Worm (Caenorhabditis elegans) whole organism, L3 larva: ENCODE results near the gene fbxb-48.

Experiments used
- R02D3.7 ChIP-seq: fragments of 150-350 bp; optimal IDR thresholded peaks from 2 replicates; lab custom pipeline; 2014; ENCODE audit warnings: missing biosample characterization, missing genetic modification characterization
- ZK546.5 ChIP-seq: sonication (generic microtip); optimal IDR thresholded peaks from 2 replicates; lab custom pipeline; 2017; ENCODE audit warnings: missing biosample characterization, missing genetic modification characterization
- aly-2 ChIP-seq: fragments of 150-350 bp; optimal IDR thresholded peaks from 2 replicates; lab custom pipeline; 2014; ENCODE audit warnings: missing biosample characterization, missing genetic modification characterization
- ceh-16 ChIP-seq: sonication (generic microtip); optimal IDR thresholded peaks from 2 replicates; lab custom pipeline; 2017; ENCODE audit warnings: missing biosample characterization, missing genetic modification characterization
- ceh-82 ChIP-seq: fragments of 150-350 bp; optimal IDR thresholded peaks from 2 replicates; lab custom pipeline; 2014; ENCODE audit warnings: missing biosample characterization, missing genetic modification characterization
- daf-12 ChIP-seq: fragments of 150-350 bp; optimal IDR thresholded peaks from 2 replicates; lab custom pipeline; 2014; ENCODE audit warnings: missing biosample characterization, missing genetic modification reagents, missing genetic modification characterization
- egl-27 ChIP-seq: sonication (generic microtip); optimal IDR thresholded peaks from 4 replicates; lab custom pipeline; 2017; ENCODE audit warnings: missing biosample characterization, missing genetic modification reagents, missing genetic modification characterization
- elt-1 ChIP-seq: fragments of 150-350 bp; optimal IDR thresholded peaks from 2 replicates; lab custom pipeline; 2014; ENCODE audit warnings: missing biosample characterization, missing genetic modification characterization
- elt-2 ChIP-seq: sonication (generic microtip); optimal IDR thresholded peaks from 2 replicates; lab custom pipeline; 2016; ENCODE audit warnings: missing genetic modification reagents, mild to moderate bottlenecking, missing genetic modification characterization, missing compliant biosample characterization
- elt-3 ChIP-seq, 3 experiments: fragments of 150-350 bp in 1 of 3; sonication (generic microtip) in 2 of 3; optimal IDR thresholded peaks; 2 replicates in 2 of 3; 4 replicates in 1 of 3; lab custom pipeline; 2014 to 2017; ENCODE audit warnings: missing biosample characterization in 3 of 3, missing genetic modification characterization in 3 of 3
- eor-1 ChIP-seq, 2 experiments: fragments of 150-350 bp; optimal IDR thresholded peaks; 2 replicates each; lab custom pipeline; 2014 to 2018; ENCODE audit warnings: missing biosample characterization in 2 of 2, missing genetic modification characterization in 2 of 2
- fkh-10 ChIP-seq: sonication (generic microtip); optimal IDR thresholded peaks from 2 replicates; lab custom pipeline; 2017; ENCODE audit warnings: missing biosample characterization, missing genetic modification reagents, missing genetic modification characterization
- jun-1 ChIP-seq: fragments of 150-350 bp; optimal IDR thresholded peaks from 2 replicates; lab custom pipeline; 2014; ENCODE audit warnings: missing biosample characterization, missing genetic modification reagents, missing genetic modification characterization
- lin-15B ChIP-seq: fragments of 150-350 bp; optimal IDR thresholded peaks from 2 replicates; lab custom pipeline; 2014; ENCODE audit warnings: missing biosample characterization, missing genetic modification characterization
- lsy-12 ChIP-seq: sonication (generic microtip); optimal IDR thresholded peaks from 2 replicates; lab custom pipeline; 2016; ENCODE audit warnings: mild to moderate bottlenecking, missing genetic modification characterization, missing compliant biosample characterization
- mdl-1 ChIP-seq: fragments of 150-350 bp; optimal IDR thresholded peaks from 2 replicates; lab custom pipeline; 2014; ENCODE audit warnings: missing biosample characterization, missing genetic modification characterization
- nfya-1 ChIP-seq: sonication (generic microtip); optimal IDR thresholded peaks from 2 replicates; lab custom pipeline; 2017; ENCODE audit warnings: missing genetic modification characterization, mild to moderate bottlenecking, missing compliant biosample characterization, antibody characterized with exemption, moderate library complexity; ENCODE audit not compliant: insufficient read depth
- nhr-11 ChIP-seq: fragments of 150-350 bp; optimal IDR thresholded peaks from 2 replicates; lab custom pipeline; 2014; ENCODE audit warnings: missing biosample characterization, missing genetic modification characterization
- nhr-23 ChIP-seq: fragments of 150-350 bp; optimal IDR thresholded peaks from 2 replicates; lab custom pipeline; 2014; ENCODE audit warnings: missing biosample characterization, missing genetic modification reagents, missing genetic modification characterization
- nhr-237 ChIP-seq: fragments of 150-350 bp; optimal IDR thresholded peaks from 2 replicates; lab custom pipeline; 2014; ENCODE audit warnings: missing biosample characterization, missing genetic modification characterization
- nhr-25 ChIP-seq: sonication (generic microtip); optimal IDR thresholded peaks from 2 replicates; lab custom pipeline; 2017; ENCODE audit warnings: missing biosample characterization, missing genetic modification characterization
- nhr-28 ChIP-seq: fragments of 150-350 bp; optimal IDR thresholded peaks from 2 replicates; lab custom pipeline; 2014; ENCODE audit warnings: missing biosample characterization, missing genetic modification characterization
- nhr-67 ChIP-seq: fragments of 150-350 bp; optimal IDR thresholded peaks from 2 replicates; lab custom pipeline; 2014; ENCODE audit warnings: missing biosample characterization, missing genetic modification characterization
- nhr-77 ChIP-seq: fragments of 150-350 bp; optimal IDR thresholded peaks from 2 replicates; lab custom pipeline; 2014; ENCODE audit warnings: missing biosample characterization, missing genetic modification characterization
- pqm-1 ChIP-seq: fragments of 150-350 bp; optimal IDR thresholded peaks from 2 replicates; lab custom pipeline; 2017; ENCODE audit warnings: missing biosample characterization, missing genetic modification characterization, inconsistent platforms
- sea-2 ChIP-seq: fragments of 150-350 bp; sonication (generic microtip); optimal IDR thresholded peaks from 4 replicates; lab custom pipeline; 2014; ENCODE audit warnings: missing biosample characterization, missing genetic modification reagents, missing genetic modification characterization
- tbx-2 ChIP-seq: sonication (generic microtip); optimal IDR thresholded peaks from 2 replicates; lab custom pipeline; 2016; ENCODE audit warnings: mild to moderate bottlenecking, missing genetic modification characterization, missing compliant biosample characterization
- unc-39 ChIP-seq: sonication (generic microtip); optimal IDR thresholded peaks from 4 replicates; lab custom pipeline; 2017; ENCODE audit warnings: missing biosample characterization, missing genetic modification characterization
- unc-62 ChIP-seq: fragments of 150-350 bp; sonication (generic microtip); optimal IDR thresholded peaks from 4 replicates; lab custom pipeline; 2014; ENCODE audit warnings: missing biosample characterization, missing genetic modification reagents, missing genetic modification characterization
- zag-1 ChIP-seq: fragments of 150-350 bp; optimal IDR thresholded peaks from 2 replicates; lab custom pipeline; 2014; ENCODE audit warnings: missing biosample characterization, missing genetic modification characterization
- ztf-11 ChIP-seq: fragments of 150-350 bp; optimal IDR thresholded peaks from 2 replicates; lab custom pipeline; 2014; ENCODE audit warnings: missing biosample characterization, missing genetic modification characterization
- ztf-4 ChIP-seq: fragments of 150-350 bp; optimal IDR thresholded peaks from 2 replicates; lab custom pipeline; 2014; ENCODE audit warnings: missing biosample characterization, missing genetic modification characterization

Gene fbxb-48

ce11 chrII:1730103-1730502 lies 11.1 kb upstream of the fbxb-48 start, which contains the start of gene ceh-81:
TSS of gene ceh-81 (plus strand) at chrII:1730403.
- no peak for TF ChIP-seq sea-2 (GFP tag; lab: Kevin White, UChicago)
- no peak for TF ChIP-seq aly-2 (tag; lab: Kevin White, UChicago)
- TF ChIP-seq ztf-11 = no peak

DNA sequence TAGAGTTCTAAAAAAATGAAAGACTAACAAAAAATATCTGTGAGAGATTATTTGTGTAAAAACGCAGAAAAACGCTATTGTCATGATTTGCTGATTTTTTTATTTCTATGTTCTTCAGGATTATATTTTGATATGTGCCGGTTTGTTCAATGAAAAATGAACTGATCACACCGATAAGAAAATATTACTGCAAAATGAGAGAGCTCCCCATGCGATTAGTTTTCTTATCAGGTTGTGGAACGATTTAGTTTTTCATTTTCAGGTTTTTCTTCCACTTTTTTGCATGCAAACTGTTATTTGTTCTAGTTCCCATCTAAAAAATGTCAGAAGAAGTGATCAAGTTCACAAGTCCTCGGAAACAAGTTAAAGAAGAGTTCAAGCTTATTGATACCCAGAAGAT lies 9.2 kb upstream of the fbxb-48 start, which contains the start of gene btb-9:
TSS of gene btb-9 (plus strand) at position 254 of the 400 bp plus-strand sequence.
- no peak for TF ChIP-seq nhr-28 (tag; lab: Kevin White, UChicago)
- peak; percentile 92 for TF ChIP-seq elt-2 (tag; lab: Kevin White, UChicago)
- peak; percentile 89 for TF ChIP-seq pqm-1 (tag; lab: Kevin White, UChicago)

- TF ChIP-seq egl-27 (tag; lab: Kevin White, UChicago) = no peak
- no peak for TF ChIP-seq nhr-25
- no peak for TF ChIP-seq eor-1 (tag; optimal IDR thresholded peaks at IDR 0.05; lab: Kevin White, UChicago)
- no peak for TF ChIP-seq elt-3 (tag; optimal IDR thresholded peaks at IDR 0.05; lab: Kevin White, UChicago)
- no peak for TF ChIP-seq aly-2 (tag; lab: Kevin White, UChicago)
- TF ChIP-seq fkh-10 (GFP tag; lab: Kevin White, UChicago) = no peak
- no peak for TF ChIP-seq unc-62
- TF ChIP-seq ztf-4 (tag; lab: Kevin White, UChicago) = no peak
- TF ChIP-seq pqm-1 (tag; lab: Kevin White, UChicago) = no peak
- TF ChIP-seq lin-15B (tag; lab: Kevin White, UChicago) = no peak
- no peak for TF ChIP-seq nhr-11 (tag; lab: Kevin White, UChicago)
- no peak for TF ChIP-seq nfya-1 (tag; lab: Kevin White, UChicago)
- no peak for TF ChIP-seq nhr-237 (tag; lab: Kevin White, UChicago)
- TF ChIP-seq daf-12 (tag; lab: Kevin White, UChicago) = no peak
Measured at ce11 chrII:1725735-1726134, 6.7 kb upstream of the fbxb-48 start, which contains the start of gene F45C12.17. TSS of gene F45C12.17 (plus strand) at chrII:1726111.

ce11 chrII:1724314-1724713 lies 5.3 kb upstream of the fbxb-48 start, which contains the start of gene fbxb-11:
TSS of gene fbxb-11 (plus strand) at chrII:1724614.
- no peak for TF ChIP-seq elt-2 (tag; lab: Kevin White, UChicago)
- no peak for TF ChIP-seq zag-1 (tag; lab: Kevin White, UChicago)
- TF ChIP-seq nhr-67 (tag; lab: Kevin White, UChicago) = no peak
- TF ChIP-seq unc-62 = no peak
- TF ChIP-seq lin-15B (tag; lab: Kevin White, UChicago) = no peak
- no peak for TF ChIP-seq nhr-25
- no peak for TF ChIP-seq nfya-1 (tag; lab: Kevin White, UChicago)
- TF ChIP-seq nhr-77 (tag; lab: Kevin White, UChicago) = no peak
- no peak for TF ChIP-seq ZK546.5 (tag; lab: Kevin White, UChicago)
- no peak for TF ChIP-seq tbx-2 (tag; lab: Kevin White, UChicago)
- TF ChIP-seq unc-39 (tag; lab: Kevin White, UChicago) = no peak
- TF ChIP-seq lsy-12 (tag; lab: Kevin White, UChicago) = no peak
- no peak for TF ChIP-seq elt-1 (tag; lab: Kevin White, UChicago)
- TF ChIP-seq nhr-237 (tag; lab: Kevin White, UChicago) = no peak
- TF ChIP-seq R02D3.7 (tag; lab: Kevin White, UChicago) = no peak

DNA sequence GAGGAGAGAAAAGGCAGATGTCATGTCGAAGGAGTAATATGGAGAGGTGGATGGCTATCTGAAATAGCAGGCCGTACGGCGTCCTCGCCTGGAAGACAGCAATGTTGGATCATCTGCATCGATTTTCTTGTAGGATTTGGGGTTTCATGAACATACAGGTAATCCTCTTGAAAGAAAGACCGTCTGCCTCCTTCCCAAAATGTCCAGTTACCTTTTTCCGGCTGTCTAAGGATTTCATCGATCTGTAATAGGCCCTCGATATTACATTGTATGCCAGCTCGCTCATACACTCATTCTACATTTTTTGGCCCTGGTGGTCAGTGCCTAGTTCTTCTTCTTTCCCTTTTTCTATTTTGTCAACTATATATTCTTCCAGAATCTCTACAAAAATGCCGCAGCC lies 3.3 kb upstream of the fbxb-48 start, which contains the start of the genes fbxb-5 and btb-8:
TSS of gene fbxb-5 (minus strand) at position 101 of the 400 bp plus-strand sequence.
TSS of gene btb-8 (plus strand) at position 377 of the 400 bp plus-strand sequence.
- TF ChIP-seq jun-1 (tag; lab: Kevin White, UChicago) (no peak), sea-2 (GFP tag; lab: Kevin White, UChicago) (no peak), nfya-1 (tag; lab: Kevin White, UChicago) (no peak), eor-1 (tag; optimal IDR thresholded peaks at IDR 0.05; lab: Kevin White, UChicago) (no peak), daf-12 (tag; lab: Kevin White, UChicago) (no peak), egl-27 (tag; lab: Kevin White, UChicago) (no peak), nhr-237 (tag; lab: Kevin White, UChicago) (no peak), elt-1 (tag; lab: Kevin White, UChicago) (no peak), mdl-1 (tag; lab: Kevin White, UChicago) (no peak), ceh-16 (tag; lab: Kevin White, UChicago) (no peak), tbx-2 (tag; lab: Kevin White, UChicago) (no peak), ceh-82 (tag; lab: Kevin White, UChicago) (no peak), nhr-28 (tag; lab: Kevin White, UChicago) (no peak), nhr-23 (tag; lab: Kevin White, UChicago) (no peak)
